Worm (Caenorhabditis elegans): ENCODE data around the gene M01B2.13.
"Not testable (repeated sequence)": the region's sequence is repeated elsewhere in the genome, so short reads cannot be mapped to it uniquely, and the experiment has no call there.

- TF ChIP-seq nhr-12 (tag; optimal IDR thresholded peaks at IDR 0.05); nhr-237 (tag; optimal IDR thresholded peaks at IDR 0.05); ama-1 (optimal IDR thresholded peaks at IDR 0.05); lin-39 (tag; optimal IDR thresholded peaks at IDR 0.05); nhr-90 (tag; optimal IDR thresholded peaks at IDR 0.05; ENCODE audit: poor library complexity); skn-1 (tag; optimal IDR thresholded peaks at IDR 0.05); fkh-10 (GFP tag; optimal IDR thresholded peaks at IDR 0.05); efl-1 (optimal IDR thresholded peaks at IDR 0.05); efl-1 (GFP tag; optimal IDR thresholded peaks at IDR 0.05 in 1 of 2); zag-1 (tag; optimal IDR thresholded peaks at IDR 0.05): not testable (repeated sequence)
Measured at ce11 chrV:15250304-15250703, 15.4 kb downstream of the M01B2.13 start, which contains the start of gene srd-28.
